Worm (Caenorhabditis elegans): ENCODE results near the gene sri-78.
A peak's percentile ranks its signal among the peaks of the same experiment; 100 is the strongest.

Gene sri-78

DNA sequence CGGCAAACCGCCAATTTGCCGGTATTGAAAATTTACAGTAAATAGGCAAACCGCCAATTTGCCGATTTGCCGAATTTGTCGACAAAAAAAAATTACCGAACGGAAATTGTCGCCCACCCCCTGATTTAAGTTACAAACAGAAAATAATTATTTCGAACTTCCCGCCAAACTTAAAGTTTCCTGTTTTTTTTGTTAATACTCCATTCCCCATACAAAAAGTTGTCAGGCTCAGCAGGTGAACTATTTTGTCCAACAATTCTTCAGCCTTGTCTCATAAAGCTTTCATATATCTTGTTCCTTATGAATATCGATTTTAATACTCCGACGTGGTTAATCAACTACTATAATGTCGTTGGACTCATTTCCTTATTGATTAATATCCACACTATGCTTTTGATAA is 18.5 kb downstream of the sri-78 start, which contains the start of gene sri-50:
sri-50 (plus strand) TSS at position 301 of the 400 bp plus-strand sequence.
- TF ChIP-seq eor-1 (tag; optimal IDR thresholded peaks at IDR 0.05) (no peak), ama-1 (optimal IDR thresholded peaks at IDR 0.05) (no peak), unc-62 (GFP tag; optimal IDR thresholded peaks at IDR 0.05) (no peak), lin-39 (tag; optimal IDR thresholded peaks at IDR 0.05) (no peak), nhr-77 (tag; optimal IDR thresholded peaks at IDR 0.05) (no peak), nhr-76 (tag; optimal IDR thresholded peaks at IDR 0.05) (no peak), elt-3 (tag; optimal IDR thresholded peaks at IDR 0.05) (no peak), daf-12 (tag; optimal IDR thresholded peaks at IDR 0.05) (no peak), fkh-2 (tag; optimal IDR thresholded peaks at IDR 0.05) (no peak), skn-1 (tag; optimal IDR thresholded peaks at IDR 0.05) (no peak), ceh-28 (tag; optimal IDR thresholded peaks at IDR 0.05) (no peak), lin-15B (tag; optimal IDR thresholded peaks at IDR 0.05) (no peak), ztf-11 (tag; optimal IDR thresholded peaks at IDR 0.05) (no peak), nhr-11 (tag; optimal IDR thresholded peaks at IDR 0.05) (no peak)

DNA sequence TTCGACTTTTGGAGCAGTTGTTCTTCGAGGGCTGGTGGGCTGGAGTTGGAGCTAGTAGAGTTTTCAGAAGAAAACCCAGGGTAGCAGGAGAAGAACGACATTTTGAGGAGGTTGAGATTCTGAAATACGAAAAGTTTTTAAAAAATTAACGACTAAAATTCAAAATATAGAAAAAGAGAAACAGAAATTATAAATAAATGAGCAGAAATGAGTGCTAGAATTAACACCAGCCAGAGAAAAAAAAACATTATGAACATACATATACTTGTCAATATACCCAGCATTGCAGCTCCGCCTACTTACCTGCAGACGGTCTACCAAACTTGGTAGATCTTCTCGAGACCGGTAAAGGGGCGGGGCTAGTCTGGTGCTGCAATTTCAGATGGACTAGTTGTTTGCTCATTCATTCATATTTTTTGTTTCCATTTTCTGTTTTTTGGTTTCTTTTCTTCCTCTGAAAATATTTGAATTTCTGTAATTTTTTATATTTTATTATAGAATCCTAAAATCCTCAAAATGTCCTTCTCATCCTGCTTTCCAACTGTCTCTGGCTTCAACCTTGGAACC is 21.5 kb downstream of the sri-78 start, which contains the start of the genes ZC239.20 and ZC239.21:
ZC239.20 (minus strand) TSS at position 101 of the 567 bp plus-strand sequence.
ZC239.21 (plus strand) TSS at position 517 of the 567 bp plus-strand sequence.
- TF ChIP-seq hmg-11 (tag; optimal IDR thresholded peaks at IDR 0.05) (no peak), ama-1 (optimal IDR thresholded peaks at IDR 0.05) (no peak), nhr-76 (tag; optimal IDR thresholded peaks at IDR 0.05) (no peak), zag-1 (tag; optimal IDR thresholded peaks at IDR 0.05) (no peak), nhr-25 (tag; optimal IDR thresholded peaks at IDR 0.05) (no peak), nhr-77 (tag; optimal IDR thresholded peaks at IDR 0.05) (no peak), skn-1 (tag; optimal IDR thresholded peaks at IDR 0.05) (no peak), pha-4 (tag; optimal IDR thresholded peaks at IDR 0.05) (no peak), mml-1 (tag; optimal IDR thresholded peaks at IDR 0.05) (no peak), nhr-67 (tag; optimal IDR thresholded peaks at IDR 0.05) (no peak)

- no peak for TF ChIP-seq skn-1 (tag; optimal IDR thresholded peaks at IDR 0.05)
- no peak for TF ChIP-seq pqm-1 (tag; optimal IDR thresholded peaks at IDR 0.05)
- TF ChIP-seq ceh-9 (tag; optimal IDR thresholded peaks at IDR 0.05), result no peak
- TF ChIP-seq fos-1 (tag; optimal IDR thresholded peaks at IDR 0.05), result no peak
- no peak for TF ChIP-seq mml-1 (tag; optimal IDR thresholded peaks at IDR 0.05)
- TF ChIP-seq fkh-10 (GFP tag; optimal IDR thresholded peaks at IDR 0.05), result no peak
- no peak for TF ChIP-seq nhr-23 (tag; optimal IDR thresholded peaks at IDR 0.05)
- no peak for TF ChIP-seq nhr-77 (tag; optimal IDR thresholded peaks at IDR 0.05)
- no peak for TF ChIP-seq nfya-1 (tag; optimal IDR thresholded peaks at IDR 0.05; ENCODE audit: insufficient read depth)
- TF ChIP-seq tbx-2 (tag; optimal IDR thresholded peaks at IDR 0.05), result no peak
- TF ChIP-seq ceh-16 (tag; optimal IDR thresholded peaks at IDR 0.05), result no peak
- no peak for TF ChIP-seq ceh-82 (tag; optimal IDR thresholded peaks at IDR 0.05)
- no peak for TF ChIP-seq unc-62 (GFP tag; optimal IDR thresholded peaks at IDR 0.05)
Observed at ce11 chrII:3208679-3209078, 23.7 kb downstream of the sri-78 start, which contains the start of gene sdz-35. Gene sdz-35, minus strand, starts transcription at chrII:3208779.

DNA sequence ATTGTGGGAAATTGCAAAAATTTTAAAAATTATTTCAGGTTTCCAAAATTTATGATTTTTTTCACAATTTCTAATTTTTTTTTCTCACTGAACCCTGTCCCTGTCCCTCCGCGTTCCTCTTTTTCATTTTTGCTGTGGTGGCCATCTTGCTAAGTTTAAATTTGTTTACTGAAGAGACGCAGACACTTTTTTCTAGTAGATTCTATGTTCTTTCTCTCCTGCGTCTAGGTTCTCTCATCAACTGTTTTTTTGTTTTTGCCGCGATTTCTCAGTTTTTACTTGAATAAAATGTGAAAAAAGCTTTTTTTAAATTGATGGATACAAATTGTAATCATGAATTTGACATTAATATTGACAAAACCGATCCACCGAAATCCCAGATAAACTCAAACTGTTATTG is 24.3 kb downstream of the sri-78 start, which contains the start of gene ZC239.6:
ZC239.6 (plus strand) TSS at position 381 of the 400 bp plus-strand sequence.
- TF ChIP-seq jun-1 (tag; optimal IDR thresholded peaks at IDR 0.05), result no peak
- TF ChIP-seq nfya-1 (tag; optimal IDR thresholded peaks at IDR 0.05; ENCODE audit: insufficient read depth), result peak; percentile 55
- peak; percentile 33 for TF ChIP-seq snpc-4 (tag; optimal IDR thresholded peaks at IDR 0.05)
- peak; percentile 3 for TF ChIP-seq nhr-23 (tag; optimal IDR thresholded peaks at IDR 0.05)
- no peak for TF ChIP-seq elt-1 (tag; optimal IDR thresholded peaks at IDR 0.05)
- peak; percentile 30 for TF ChIP-seq hmg-11 (tag; optimal IDR thresholded peaks at IDR 0.05)
- TF ChIP-seq pha-4 (tag; optimal IDR thresholded peaks at IDR 0.05), result peak; percentile 66

DNA sequence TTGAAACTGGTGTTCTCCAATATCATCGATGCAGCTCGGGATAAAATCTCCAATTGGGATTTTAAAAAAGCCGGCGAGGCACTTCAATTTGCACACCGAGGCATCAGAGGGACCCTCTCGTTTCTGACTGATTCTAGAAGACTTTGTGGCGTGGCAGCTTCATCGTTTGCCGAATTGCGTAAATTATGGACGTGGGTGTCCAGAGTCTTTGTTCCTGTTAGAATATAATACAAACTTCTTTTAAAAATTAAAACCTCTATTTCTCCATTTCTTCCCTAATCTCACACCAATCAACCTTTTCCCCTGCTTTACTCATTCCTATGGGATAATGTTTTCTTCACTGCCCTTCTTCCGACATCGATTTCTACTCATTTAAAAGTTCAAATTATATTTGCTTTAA is 25.4 kb downstream of the sri-78 start, which contains the start of gene ZC239.5:
ZC239.5 (plus strand) TSS at position 301 of the 400 bp plus-strand sequence.
- TF ChIP-seq ZK546.5 (tag; optimal IDR thresholded peaks at IDR 0.05) (no peak), snpc-4 (tag; optimal IDR thresholded peaks at IDR 0.05) (no peak), elt-2 (tag; optimal IDR thresholded peaks at IDR 0.05) (no peak), ceh-82 (tag; optimal IDR thresholded peaks at IDR 0.05) (no peak), zag-1 (tag; optimal IDR thresholded peaks at IDR 0.05) (no peak), unc-39 (tag; optimal IDR thresholded peaks at IDR 0.05) (no peak), egl-5 (tag; optimal IDR thresholded peaks at IDR 0.05) (no peak), nhr-76 (tag; optimal IDR thresholded peaks at IDR 0.05) (no peak), nhr-28 (tag; optimal IDR thresholded peaks at IDR 0.05) (no peak), ceh-9 (tag; optimal IDR thresholded peaks at IDR 0.05) (no peak), elt-3 (tag; optimal IDR thresholded peaks at IDR 0.05) (no peak), nhr-237 (tag; optimal IDR thresholded peaks at IDR 0.05) (no peak), R02D3.7 (tag; optimal IDR thresholded peaks at IDR 0.05) (no peak), nhr-23 (tag; optimal IDR thresholded peaks at IDR 0.05) (no peak), eor-1 (tag; optimal IDR thresholded peaks at IDR 0.05) (no peak), ztf-4 (tag; optimal IDR thresholded peaks at IDR 0.05) (no peak), fkh-10 (GFP tag; optimal IDR thresholded peaks at IDR 0.05) (no peak)

All from whole organism, L3 larva.